Worm (Caenorhabditis elegans): ENCODE results near the gene pik-1.

The pik-1 gene

ce11 chrIV:13415739-13416271 is at the start of gene pik-1, which contains the start of gene aptf-2:
Gene pik-1, plus strand, starts transcription at chrIV:13416041.
Gene aptf-2, minus strand, starts transcription at chrIV:13416051.
- no peak for TF ChIP-seq unc-39 (tag; optimal IDR thresholded peaks at IDR 0.05)
- no peak for TF ChIP-seq egl-27 (tag; optimal IDR thresholded peaks at IDR 0.05)
- TF ChIP-seq fkh-2 (tag; optimal IDR thresholded peaks at IDR 0.05), result no peak
- peak; percentile 8 for TF ChIP-seq hmg-11 (tag; optimal IDR thresholded peaks at IDR 0.05)
- TF ChIP-seq nfya-1 (tag; optimal IDR thresholded peaks at IDR 0.05; ENCODE audit: insufficient read depth), result no peak
- TF ChIP-seq nhr-76 (tag; optimal IDR thresholded peaks at IDR 0.05), result no peak
- TF ChIP-seq jun-1 (tag; optimal IDR thresholded peaks at IDR 0.05), result no peak
- no peak for TF ChIP-seq fkh-10 (GFP tag; optimal IDR thresholded peaks at IDR 0.05)
- no peak for TF ChIP-seq nhr-237 (tag; optimal IDR thresholded peaks at IDR 0.05)
- TF ChIP-seq mdl-1 (tag; optimal IDR thresholded peaks at IDR 0.05), result no peak
- TF ChIP-seq nhr-23 (tag; optimal IDR thresholded peaks at IDR 0.05), result no peak
- peak; percentile 47 for TF ChIP-seq pha-4 (tag; optimal IDR thresholded peaks at IDR 0.05)
- no peak for TF ChIP-seq R02D3.7 (tag; optimal IDR thresholded peaks at IDR 0.05)
- TF ChIP-seq nhr-12 (tag; optimal IDR thresholded peaks at IDR 0.05), result no peak

ce11 chrIV:13369120-13369842 is 46.6 kb upstream of the pik-1 start, which contains the start of gene agt-1:
Gene agt-1, minus strand, starts transcription at chrIV:13369412.
- no peak for TF ChIP-seq egl-5 (tag; optimal IDR thresholded peaks at IDR 0.05)
- TF ChIP-seq ztf-11 (tag; optimal IDR thresholded peaks at IDR 0.05), result no peak
- no peak for TF ChIP-seq nhr-28 (tag; optimal IDR thresholded peaks at IDR 0.05)
- no peak for TF ChIP-seq ztf-4 (tag; optimal IDR thresholded peaks at IDR 0.05)
- no peak for TF ChIP-seq nhr-76 (tag; optimal IDR thresholded peaks at IDR 0.05)
- TF ChIP-seq lsy-12 (tag; optimal IDR thresholded peaks at IDR 0.05), result no peak
- TF ChIP-seq unc-39 (tag; optimal IDR thresholded peaks at IDR 0.05), result no peak
- TF ChIP-seq mdl-1 (tag; optimal IDR thresholded peaks at IDR 0.05), result no peak
- TF ChIP-seq fkh-2 (tag; optimal IDR thresholded peaks at IDR 0.05), result no peak
- TF ChIP-seq nhr-43 (tag; optimal IDR thresholded peaks at IDR 0.05; ENCODE audit: poor library complexity, severe bottlenecking), result no peak
- TF ChIP-seq fos-1 (tag; optimal IDR thresholded peaks at IDR 0.05), result no peak
- no peak for TF ChIP-seq elt-1 (tag; optimal IDR thresholded peaks at IDR 0.05)
- TF ChIP-seq unc-62 (GFP tag; optimal IDR thresholded peaks at IDR 0.05), result no peak
- TF ChIP-seq elt-3 (tag; optimal IDR thresholded peaks at IDR 0.05), result no peak
- TF ChIP-seq nhr-23 (tag; optimal IDR thresholded peaks at IDR 0.05), result no peak
- no peak for TF ChIP-seq nfya-1 (tag; optimal IDR thresholded peaks at IDR 0.05; ENCODE audit: insufficient read depth)
- no peak for TF ChIP-seq hmg-11 (tag; optimal IDR thresholded peaks at IDR 0.05)
- no peak for TF ChIP-seq lin-39 (tag; optimal IDR thresholded peaks at IDR 0.05)

DNA sequence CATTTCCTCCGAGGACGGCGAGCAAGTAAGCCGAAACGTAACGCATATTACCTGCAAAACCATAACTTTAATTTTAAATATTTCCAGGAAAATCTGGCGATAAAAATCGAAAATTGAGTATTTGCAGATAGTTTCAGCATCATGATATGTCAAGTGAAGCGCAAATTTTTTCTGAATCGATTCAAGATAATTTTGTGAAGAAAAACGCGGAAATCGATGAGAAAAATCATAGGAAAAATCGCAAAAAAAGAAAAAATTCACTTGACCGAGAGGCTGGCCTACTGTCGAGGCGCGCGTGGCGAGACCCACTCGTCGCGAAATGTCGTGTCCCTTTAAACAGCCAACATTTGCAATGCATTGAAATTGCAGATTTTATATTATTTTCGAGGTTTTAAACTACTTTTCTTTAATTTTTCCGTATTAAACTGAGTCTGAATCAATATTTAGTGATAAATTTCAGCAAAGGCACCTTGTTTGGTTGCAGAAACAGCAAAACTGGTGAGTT is 45.6 kb upstream of the pik-1 start, which contains the start of the genes rla-2, popl-7 and Y62E10A.24:
TSS of gene rla-2 (minus strand) at position 51 of the 505 bp plus-strand sequence.
TSS of gene popl-7 (plus strand) at position 455 of the 505 bp plus-strand sequence.
TSS of gene Y62E10A.24 (plus strand) at position 476 of the 505 bp plus-strand sequence.
- TF ChIP-seq hmg-11 (tag; optimal IDR thresholded peaks at IDR 0.05) (peak; percentile 54), nhr-25 (tag; optimal IDR thresholded peaks at IDR 0.05) (no peak), daf-12 (tag; optimal IDR thresholded peaks at IDR 0.05) (no peak), aly-2 (tag; optimal IDR thresholded peaks at IDR 0.05) (no peak), elt-2 (tag; optimal IDR thresholded peaks at IDR 0.05) (peak; percentile 6), lin-15B (tag; optimal IDR thresholded peaks at IDR 0.05) (peak; percentile 36), nfya-1 (tag; optimal IDR thresholded peaks at IDR 0.05; ENCODE audit: insufficient read depth) (peak; percentile 72), nhr-23 (tag; optimal IDR thresholded peaks at IDR 0.05) (peak; percentile 28), nhr-67 (tag; optimal IDR thresholded peaks at IDR 0.05) (no peak), pha-4 (tag; optimal IDR thresholded peaks at IDR 0.05) (peak; percentile 42)

- TF ChIP-seq snpc-4 (tag; optimal IDR thresholded peaks at IDR 0.05), result no peak
- no peak for TF ChIP-seq eor-1 (tag; optimal IDR thresholded peaks at IDR 0.05)
- no peak for TF ChIP-seq mdl-1 (tag; optimal IDR thresholded peaks at IDR 0.05)
- TF ChIP-seq nhr-12 (tag; optimal IDR thresholded peaks at IDR 0.05), result no peak
These were observed 44.1 kb upstream of the pik-1 start, which contains the start of gene Y62E10A.6 for ce11 chrIV:13371699-13372098. Gene Y62E10A.6, plus strand, starts transcription at chrIV:13371999.
